Fruit fly (Drosophila melanogaster) whole organism, wandering third instar larva: ENCODE results near the gene gzl.

Experiments
- CG32264 ChIP-seq: fragments of 200-800 bp; sonication (Bioruptor generic); optimal IDR thresholded peaks from 2 replicates; lab custom pipeline; 2016; ENCODE audit warnings: missing biosample characterization, missing genetic modification characterization
- CG9705 ChIP-seq: fragments of 200-800 bp; sonication (Bioruptor generic); optimal IDR thresholded peaks from 2 replicates; lab custom pipeline; 2018; ENCODE audit warnings: missing biosample characterization, mild to moderate bottlenecking, missing genetic modification characterization
- CrebA ChIP-seq: fragments of 200-800 bp; sonication (Bioruptor generic); optimal IDR thresholded peaks from 2 replicates; lab custom pipeline; 2016; ENCODE audit warnings: missing biosample characterization, mild to moderate bottlenecking, missing genetic modification characterization, borderline replicate concordance
- Dif ChIP-seq: fragments of 200-275, 200-300 bp; sonication (Bioruptor generic); optimal IDR thresholded peaks from 2 replicates; lab custom pipeline; 2018; ENCODE audit warnings: missing biosample characterization, missing genetic modification characterization; ENCODE audit not compliant: partially characterized antibody
- HLH106 ChIP-seq: fragments of 200-800 bp; optimal IDR thresholded peaks from 3 replicates; lab custom pipeline; 2019; ENCODE audit warnings: missing biosample characterization, mild to moderate bottlenecking, missing genetic modification characterization, moderate library complexity
- Hnf4 ChIP-seq: fragments of 200-800 bp; sonication (Bioruptor generic); optimal IDR thresholded peaks from 2 replicates; lab custom pipeline; 2016; ENCODE audit warnings: missing biosample characterization, mild to moderate bottlenecking, missing genetic modification characterization
- Hr78 ChIP-seq: fragments of >200 bp; optimal IDR thresholded peaks from 2 replicates; lab custom pipeline; 2017; ENCODE audit warnings: missing biosample characterization, missing genetic modification characterization
- Hr83 ChIP-seq: fragments of 200-300 bp; sonication (Bioruptor generic); optimal IDR thresholded peaks from 2 replicates; lab custom pipeline; 2016; ENCODE audit warnings: missing biosample characterization, mild to moderate bottlenecking, missing genetic modification characterization, moderate library complexity; ENCODE audit not compliant: poor library complexity, severe bottlenecking
- Jra ChIP-seq: sonication (Bioruptor generic); optimal IDR thresholded peaks from 2 replicates; lab custom pipeline; 2016; ENCODE audit warnings: missing biosample characterization, missing genetic modification characterization
- Mio ChIP-seq: sonication (Bioruptor generic); optimal IDR thresholded peaks from 2 replicates; lab custom pipeline; 2016; ENCODE audit warnings: missing biosample characterization, missing genetic modification characterization
- Myc ChIP-seq: fragments of >200 bp; optimal IDR thresholded peaks from 2 replicates; lab custom pipeline; 2017
- Rel ChIP-seq, 2 experiments: fragments of 200-800 bp; sonication (Bioruptor generic) in 1 of 2; optimal IDR thresholded peaks; 2 replicates in 1 of 2; 3 replicates in 1 of 2; lab custom pipeline; 2016 to 2019; ENCODE audit warnings: mild to moderate bottlenecking in 2 of 2, missing biosample characterization in 2 of 2, missing genetic modification characterization in 2 of 2, moderate library complexity in 1 of 2
- Sp1 ChIP-seq: fragments of 200-800 bp; sonication (Bioruptor generic); optimal IDR thresholded peaks from 3 replicates; lab custom pipeline; 2019; ENCODE audit warnings: missing biosample characterization, mild to moderate bottlenecking, missing genetic modification characterization, moderate library complexity
- Vsx2 ChIP-seq: fragments of 200-300, 225-300 bp; sonication (Bioruptor generic); optimal IDR thresholded peaks from 2 replicates; lab custom pipeline; 2018; ENCODE audit warnings: missing biosample characterization, missing genetic modification characterization; ENCODE audit not compliant: partially characterized antibody
- brk ChIP-seq: fragments of 200-800 bp; sonication (Bioruptor generic); optimal IDR thresholded peaks from 2 replicates; lab custom pipeline; 2016; ENCODE audit warnings: missing biosample characterization, mild to moderate bottlenecking, missing genetic modification characterization
- dl ChIP-seq, 2 experiments: fragments of 175-275, 200-275 bp in 1 of 2; fragments of 200-275 bp in 1 of 2; sonication (Bioruptor generic); optimal IDR thresholded peaks; lab custom pipeline; 2018; ENCODE audit warnings: mild to moderate bottlenecking in 2 of 2, missing biosample characterization in 2 of 2, missing genetic modification characterization in 2 of 2, moderate library complexity in 2 of 2; ENCODE audit not compliant: partially characterized antibody in 2 of 2, insufficient read depth in 1 of 2
- dmrt93B ChIP-seq: fragments of 200-800 bp; sonication (Bioruptor generic); optimal IDR thresholded peaks from 2 replicates; lab custom pipeline; 2018; ENCODE audit warnings: missing biosample characterization, mild to moderate bottlenecking, missing genetic modification characterization
- dsf ChIP-seq: sonication (Bioruptor generic); optimal IDR thresholded peaks from 2 replicates; lab custom pipeline; 2016; ENCODE audit warnings: missing biosample characterization, missing genetic modification characterization, borderline replicate concordance
- ey ChIP-seq: fragments of 200-800 bp; sonication (Bioruptor generic); optimal IDR thresholded peaks from 2 replicates; lab custom pipeline; 2016; ENCODE audit warnings: missing biosample characterization, missing genetic modification characterization
- foxo ChIP-seq, 2 experiments: fragments of 200-800 bp; sonication (Bioruptor generic); optimal IDR thresholded peaks; 2 replicates in 1 of 2; 3 replicates in 1 of 2; lab custom pipeline; 2016 to 2017; ENCODE audit warnings: missing biosample characterization in 2 of 2, missing genetic modification characterization in 2 of 2
- fru ChIP-seq: fragments of 200-800 bp; sonication (Bioruptor generic); optimal IDR thresholded peaks from 3 replicates; lab custom pipeline; 2016; ENCODE audit warnings: missing biosample characterization, mild to moderate bottlenecking, missing genetic modification characterization
- h ChIP-seq: fragments of 200-800 bp; sonication (Bioruptor generic); optimal IDR thresholded peaks from 3 replicates; lab custom pipeline; 2016; ENCODE audit warnings: missing biosample characterization, mild to moderate bottlenecking, missing genetic modification characterization
- jim ChIP-seq: fragments of 175-275, 200-325 bp; sonication (Bioruptor generic); optimal IDR thresholded peaks from 2 replicates; lab custom pipeline; 2016; ENCODE audit warnings: missing biosample characterization, mild to moderate bottlenecking, missing genetic modification characterization
- lola ChIP-seq: fragments of >200 bp; optimal IDR thresholded peaks from 2 replicates; lab custom pipeline; 2017; ENCODE audit warnings: missing biosample characterization, missing genetic modification characterization
- psq ChIP-seq: fragments of 200-800 bp; sonication (Bioruptor generic); optimal IDR thresholded peaks from 3 replicates; lab custom pipeline; 2017; ENCODE audit warnings: missing biosample characterization, mild to moderate bottlenecking, missing genetic modification characterization, moderate library complexity
- sage ChIP-seq: fragments of 200-800 bp; sonication (Bioruptor generic); optimal IDR thresholded peaks from 2 replicates; lab custom pipeline; 2016; ENCODE audit warnings: missing biosample characterization, mild to moderate bottlenecking, missing genetic modification characterization
- sv ChIP-seq: fragments of 200-800 bp; sonication (Bioruptor generic); optimal IDR thresholded peaks from 3 replicates; lab custom pipeline; 2016; ENCODE audit warnings: missing biosample characterization, missing genetic modification characterization
- tai ChIP-seq: sonication (Bioruptor generic); optimal IDR thresholded peaks from 2 replicates; lab custom pipeline; 2016; ENCODE audit warnings: missing biosample characterization, missing genetic modification characterization
- usp ChIP-seq: fragments of >200 bp; optimal IDR thresholded peaks from 2 replicates; lab custom pipeline; 2017; ENCODE audit warnings: missing biosample characterization, missing genetic modification characterization
- woc ChIP-seq: sonication (Bioruptor generic); optimal IDR thresholded peaks from 2 replicates; lab custom pipeline; 2016; ENCODE audit warnings: missing biosample characterization, mild to moderate bottlenecking, missing genetic modification characterization

gzl gene

DNA sequence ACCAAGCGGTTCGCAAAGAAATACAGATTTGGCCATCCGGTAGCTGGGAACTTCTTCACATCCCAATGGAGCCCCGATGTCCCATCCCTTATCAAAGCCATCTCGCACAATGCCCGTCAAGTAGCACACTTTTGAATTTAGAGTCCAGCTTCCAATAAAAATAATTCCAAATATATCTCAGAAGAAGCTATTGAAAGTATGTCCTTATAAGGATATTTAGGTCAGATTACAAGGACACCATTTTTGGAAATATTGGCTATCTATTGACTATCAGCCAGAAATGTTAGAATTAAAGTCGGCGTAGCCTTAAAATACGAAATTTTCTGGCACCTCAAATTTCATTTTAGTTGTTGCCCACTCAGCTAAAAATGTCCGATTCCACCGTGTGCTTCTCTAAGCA, 40.0 kb upstream of the gzl start, which contains the start of gene CG10298:
Gene CG10298 (plus strand): TSS at position 301 of the 400 bp plus-strand sequence.
- TF ChIP-seq Myc (lab: Kevin White, UChicago) (no peak), brk (no peak), ey (no peak), foxo (GFP tag; optimal IDR thresholded peaks at IDR 0.05; lab: Kevin White, UChicago) (no peak), CG9705 (GFP tag; lab: Kevin White, UChicago) (no peak), Hnf4 (GFP tag; lab: Kevin White, UChicago) (no peak), woc (GFP tag; lab: Kevin White, UChicago) (no peak)
- TF ChIP-seq, all 38 proteins: peak for 0

dm6 chr3R:6343396-6344239, 39.1 kb upstream of the gzl start, which contains the start of gene CG17919:
Gene CG17919 (plus strand): TSS chr3R:6344029.
- TF ChIP-seq fru (GFP tag; lab: Kevin White, UChicago) (peak; percentile 28), CrebA (GFP tag; lab: Kevin White, UChicago) (no peak), Hr83 (GFP tag; lab: Kevin White, UChicago) (peak; percentile 72), Dif (peak; percentile 16), tai (GFP tag; lab: Kevin White, UChicago) (no peak), Rel (GFP tag; optimal IDR thresholded peaks at IDR 0.05; lab: Kevin White, UChicago) (no peak), Rel (tag; optimal IDR thresholded peaks at IDR 0.05; lab: Kevin White, UChicago) (peak; percentile 62), CG9705 (GFP tag; lab: Kevin White, UChicago) (no peak), h (GFP tag; lab: Kevin White, UChicago) (peak; percentile 21)

DNA sequence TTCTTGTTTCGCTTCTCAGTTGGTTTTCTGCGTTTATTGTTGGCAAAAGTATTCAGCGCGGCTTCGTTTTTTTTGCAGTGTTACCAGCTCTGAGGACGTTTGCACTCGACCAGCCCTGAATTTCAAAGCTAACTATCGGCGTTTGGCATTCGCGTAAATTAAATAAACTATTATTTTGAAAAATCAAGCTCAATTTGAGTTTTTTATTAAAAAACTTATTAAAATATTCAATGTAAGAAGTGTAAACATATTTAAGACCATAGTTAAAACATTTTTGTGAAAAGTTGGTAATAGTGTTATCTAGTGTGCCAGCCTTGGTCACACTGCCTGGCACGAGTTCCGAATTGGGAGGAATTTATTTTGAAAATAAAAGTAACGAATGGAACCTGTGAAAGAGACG, 36.9 kb upstream of the gzl start, which contains the start of the genes SmD2 and CG18048:
Gene SmD2 (minus strand): TSS at position 98 of the 400 bp plus-strand sequence.
Gene CG18048 (plus strand): TSS at position 298 of the 400 bp plus-strand sequence.
- peak; percentile 4 for TF ChIP-seq Sp1
- no peak for TF ChIP-seq dl (GFP tag; optimal IDR thresholded peaks at IDR 0.05; lab: Kevin White, UChicago; ENCODE audit: insufficient read depth in 1 of 2, partially characterized antibody in 2 of 2)
- TF ChIP-seq dmrt93B (GFP tag; lab: Kevin White, UChicago) = no peak
- no peak for TF ChIP-seq psq (GFP tag; lab: Kevin White, UChicago)
- no peak for TF ChIP-seq brk
- TF ChIP-seq woc (GFP tag; lab: Kevin White, UChicago) = peak; percentile 11
- TF ChIP-seq h (GFP tag; lab: Kevin White, UChicago) = peak; percentile 20
- no peak for TF ChIP-seq usp (GFP tag; lab: Kevin White, UChicago)
- TF ChIP-seq HLH106 (tag; lab: Kevin White, UChicago) = peak; percentile 7
- no peak for TF ChIP-seq CG32264 (GFP tag; lab: Kevin White, UChicago)
- no peak for TF ChIP-seq Jra (GFP tag; lab: Kevin White, UChicago)
- no peak for TF ChIP-seq dsf (GFP tag; lab: Kevin White, UChicago)
- TF ChIP-seq CrebA (GFP tag; lab: Kevin White, UChicago) = no peak

DNA sequence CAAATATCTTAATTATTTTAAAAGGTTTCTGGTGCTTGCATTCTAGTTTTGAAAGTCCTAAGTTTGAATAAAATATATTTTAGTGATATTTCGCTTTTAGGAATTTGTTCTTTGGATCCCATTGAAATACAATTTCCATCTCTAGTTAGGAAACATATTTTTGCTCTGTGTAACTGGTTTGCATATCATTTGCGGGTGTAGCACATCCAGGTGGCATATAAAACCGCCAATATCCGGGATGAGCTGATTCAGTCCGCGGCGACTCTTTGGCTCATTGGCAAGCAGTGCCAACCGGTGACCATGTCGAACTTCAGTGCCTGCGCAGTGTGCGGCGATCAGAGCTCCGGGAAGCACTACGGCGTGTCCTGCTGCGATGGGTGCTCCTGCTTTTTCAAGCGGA, 33.8 kb upstream of the gzl start, which contains the start of gene Hr83:
Gene Hr83 (plus strand): TSS at position 301 of the 400 bp plus-strand sequence.
- TF ChIP-seq CG9705 (GFP tag; lab: Kevin White, UChicago) (no peak), CG32264 (GFP tag; lab: Kevin White, UChicago) (no peak), Hr78 (GFP tag; lab: Kevin White, UChicago) (no peak), sage (no peak), Hr83 (GFP tag; lab: Kevin White, UChicago) (no peak), woc (GFP tag; lab: Kevin White, UChicago) (no peak), sv (GFP tag; lab: Kevin White, UChicago) (no peak), HLH106 (tag; lab: Kevin White, UChicago) (no peak), Vsx2 (no peak), Mio (GFP tag; lab: Kevin White, UChicago) (no peak), jim (GFP tag; lab: Kevin White, UChicago) (no peak), lola (no peak), tai (GFP tag; lab: Kevin White, UChicago) (no peak)
- TF ChIP-seq, all 38 proteins: peak for 0
